Worm (Caenorhabditis elegans) whole organism, late embryonic: ENCODE results near the gene C16D9.1.

ENCODE experiments used
- F13H6.1 ChIP-seq: sonication (generic microtip); optimal IDR thresholded peaks from 2 replicates; lab custom pipeline; 2016; ENCODE audit warnings: missing genetic modification characterization, missing compliant biosample characterization
- ceh-30 ChIP-seq: fragments of 150-350 bp; optimal IDR thresholded peaks from 2 replicates; lab custom pipeline; 2014; ENCODE audit warnings: missing biosample characterization, missing genetic modification characterization
- elt-2 ChIP-seq: sonication (generic microtip); optimal IDR thresholded peaks from 2 replicates; lab custom pipeline; 2016; ENCODE audit warnings: missing genetic modification reagents, missing genetic modification characterization, missing compliant biosample characterization

DNA sequence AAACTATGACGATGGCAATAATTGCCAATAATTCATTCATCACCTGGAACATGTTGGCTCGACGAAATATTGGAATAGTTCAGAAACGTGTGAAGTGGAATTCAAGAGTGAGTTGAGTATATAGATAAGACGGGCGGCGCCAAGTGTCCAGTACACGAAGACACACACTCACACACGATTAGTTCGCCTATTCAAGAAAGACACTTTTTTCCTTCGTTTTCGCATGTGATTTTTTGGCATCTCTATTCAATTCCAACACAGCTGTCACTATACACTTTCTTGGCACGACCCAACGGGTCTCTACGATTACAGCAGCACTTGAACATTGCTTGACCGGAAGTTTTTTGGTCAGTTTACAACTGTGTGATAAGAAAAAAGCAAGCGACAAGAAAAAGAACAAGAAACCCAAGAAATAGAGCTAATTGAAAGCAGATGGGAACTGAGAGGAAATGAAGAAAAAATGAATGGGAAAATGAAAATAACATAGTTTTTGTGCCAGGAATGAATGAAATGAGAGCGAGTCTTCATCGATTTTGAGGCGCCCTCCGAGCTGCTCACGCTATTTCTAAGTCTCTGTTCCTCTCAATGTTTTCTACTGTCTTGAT is 41.4 kb upstream of the C16D9.1 start, which contains the start of gene K07C11.8:
- TF ChIP-seq F13H6.1 (no peak), elt-2 (tag; lab: Kevin White, UChicago) (no peak), ceh-30 (tag; lab: Kevin White, UChicago) (no peak)
